Fruit fly (Drosophila melanogaster): Measurements from ENCODE around the gene bdwf.

dm6 chr3R:17029796-17030195 lies 13.1 kb downstream of the bdwf start:
- TF ChIP-seq CG8478 (optimal IDR thresholded peaks at IDR 0.05) (no peak), CTCF (optimal IDR thresholded peaks at IDR 0.05) (no peak)

Measured in S2 (cell line).